Fruit fly (Drosophila melanogaster): ENCODE measurements around the gene CG32687.

DNA sequence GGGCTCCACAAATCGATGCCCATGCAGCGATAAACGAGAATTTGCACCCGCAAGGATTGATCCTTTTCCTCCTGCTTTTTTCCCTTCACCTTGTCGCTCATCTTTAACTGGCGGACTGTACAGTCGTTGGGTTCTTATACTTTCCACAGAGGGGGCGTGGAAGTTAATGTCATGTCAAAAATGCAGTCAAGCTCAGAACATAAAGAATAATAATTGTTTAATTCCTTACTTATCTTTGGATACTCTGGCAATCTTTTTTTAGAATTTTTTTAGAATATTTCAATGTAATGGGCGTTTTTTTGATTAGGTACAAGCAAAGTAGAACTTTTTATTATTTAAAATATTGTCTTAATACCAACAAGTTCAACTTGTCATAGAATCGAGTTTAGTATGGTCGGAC is 27.4 kb downstream of the CG32687 start, which contains the start of gene Or9a:
- no peak for TF ChIP-seq CG13204 (GFP tag; optimal IDR thresholded peaks at IDR 0.05)
- no peak for TF ChIP-seq Ets98B (GFP tag; IDR thresholded peaks at IDR 0.05)
- no peak for TF ChIP-seq Snoo (tag; optimal IDR thresholded peaks at IDR 0.05)
- no peak for TF ChIP-seq gl (tag; optimal IDR thresholded peaks at IDR 0.05)
- no peak for TF ChIP-seq CG9948 (tag; optimal IDR thresholded peaks at IDR 0.05)
- TF ChIP-seq EcR (GFP tag; optimal IDR thresholded peaks at IDR 0.05), result no peak
- no peak for TF ChIP-seq CG4496 (GFP tag; IDR thresholded peaks at IDR 0.05)
- no peak for TF ChIP-seq Pif1A (GFP tag; optimal IDR thresholded peaks at IDR 0.05)
- no peak for TF ChIP-seq CG34367 (tag; optimal IDR thresholded peaks at IDR 0.05)
- no peak for TF ChIP-seq Pif1B (GFP tag; optimal IDR thresholded peaks at IDR 0.05)
- TF ChIP-seq D1 (tag; optimal IDR thresholded peaks at IDR 0.05), result no peak
- TF ChIP-seq fd96Ca (GFP tag; IDR thresholded peaks at IDR 0.05), result no peak
- no peak for TF ChIP-seq CG14655 (GFP tag; optimal IDR thresholded peaks at IDR 0.05)
- no peak for TF ChIP-seq CG17806 (tag; optimal IDR thresholded peaks at IDR 0.05)

All from whole organism, pupa.